Worm (Caenorhabditis elegans) whole organism, L2 larva: Measurements from ENCODE around the gene srx-84.

ENCODE experiments used
- F13H6.1 ChIP-seq: sonication (generic microtip); optimal IDR thresholded peaks from 2 replicates; lab custom pipeline; 2016; ENCODE audit warnings: missing genetic modification characterization, missing compliant biosample characterization
- ZK546.5 ChIP-seq: sonication (generic microtip); optimal IDR thresholded peaks from 2 replicates; lab custom pipeline; 2017; ENCODE audit warnings: missing biosample characterization, missing genetic modification characterization
- aly-2 ChIP-seq: fragments of 150-350 bp; optimal IDR thresholded peaks from 2 replicates; lab custom pipeline; 2014; ENCODE audit warnings: missing biosample characterization, missing genetic modification characterization
- ama-1 ChIP-seq: fragments of 150-350 bp; optimal IDR thresholded peaks from 2 replicates; lab custom pipeline; 2018; ENCODE audit warnings: inconsistent platforms
- blmp-1 ChIP-seq: sonication (generic microtip); optimal IDR thresholded peaks from 2 replicates; lab custom pipeline; 2017; ENCODE audit warnings: missing genetic modification characterization, mild to moderate bottlenecking, missing compliant biosample characterization, antibody characterized with exemption, moderate library complexity; ENCODE audit not compliant: insufficient read depth
- egl-27 ChIP-seq: sonication (generic microtip); optimal IDR thresholded peaks from 3 replicates; lab custom pipeline; 2017; ENCODE audit warnings: missing biosample characterization, missing genetic modification reagents, missing genetic modification characterization
- lin-13 ChIP-seq: fragments of 150-350 bp; optimal IDR thresholded peaks from 2 replicates; lab custom pipeline; 2014; ENCODE audit warnings: missing biosample characterization, missing genetic modification reagents, missing genetic modification characterization
- lin-39 ChIP-seq: fragments of 150-350 bp; optimal IDR thresholded peaks from 2 replicates; lab custom pipeline; 2014; ENCODE audit warnings: missing biosample characterization, missing genetic modification reagents, missing genetic modification characterization
- lsy-2 ChIP-seq, 2 experiments: fragments of 150-350 bp in 1 of 2; sonication (generic microtip) in 1 of 2; optimal IDR thresholded peaks; 2 replicates each; lab custom pipeline; 2014 to 2017; ENCODE audit warnings: missing biosample characterization in 2 of 2, missing genetic modification characterization in 2 of 2
- nhr-11 ChIP-seq: fragments of 150-350 bp; optimal IDR thresholded peaks from 2 replicates; lab custom pipeline; 2014; ENCODE audit warnings: missing biosample characterization, missing genetic modification characterization
- nhr-77 ChIP-seq: fragments of 150-350 bp; optimal IDR thresholded peaks from 2 replicates; lab custom pipeline; 2014; ENCODE audit warnings: missing biosample characterization, missing genetic modification characterization
- snpc-4 ChIP-seq: fragments of 150-350 bp; optimal IDR thresholded peaks from 2 replicates; lab custom pipeline; 2014; ENCODE audit warnings: missing biosample characterization, missing genetic modification characterization
- unc-62 ChIP-seq: fragments of 150-350 bp; optimal IDR thresholded peaks from 2 replicates; lab custom pipeline; 2014; ENCODE audit warnings: missing biosample characterization, missing genetic modification reagents, missing genetic modification characterization
- ztf-11 ChIP-seq: sonication (generic microtip); optimal IDR thresholded peaks from 2 replicates; lab custom pipeline; 2017; ENCODE audit warnings: missing biosample characterization, missing genetic modification characterization

- TF ChIP-seq ama-1 (no peak), lin-13 (GFP tag; lab: Kevin White, UChicago) (no peak), lsy-2 (tag; optimal IDR thresholded peaks at IDR 0.05; lab: Kevin White, UChicago) (no peak), nhr-11 (tag; lab: Kevin White, UChicago) (no peak), aly-2 (tag; lab: Kevin White, UChicago) (no peak), lin-39 (no peak), ztf-11 (tag; lab: Kevin White, UChicago) (no peak), F13H6.1 (tag; lab: Kevin White, UChicago) (no peak), egl-27 (no peak), snpc-4 (tag; lab: Kevin White, UChicago) (no peak), blmp-1 (tag; lab: Kevin White, UChicago) (no peak), unc-62 (no peak), ZK546.5 (tag; lab: Kevin White, UChicago) (no peak), nhr-77 (tag; lab: Kevin White, UChicago) (no peak)
These were observed 50.3 kb downstream of the srx-84 start for ce11 chrV:11649254-11649653.
